Fruit fly (Drosophila melanogaster): ENCODE data around the gene cl.

DNA sequence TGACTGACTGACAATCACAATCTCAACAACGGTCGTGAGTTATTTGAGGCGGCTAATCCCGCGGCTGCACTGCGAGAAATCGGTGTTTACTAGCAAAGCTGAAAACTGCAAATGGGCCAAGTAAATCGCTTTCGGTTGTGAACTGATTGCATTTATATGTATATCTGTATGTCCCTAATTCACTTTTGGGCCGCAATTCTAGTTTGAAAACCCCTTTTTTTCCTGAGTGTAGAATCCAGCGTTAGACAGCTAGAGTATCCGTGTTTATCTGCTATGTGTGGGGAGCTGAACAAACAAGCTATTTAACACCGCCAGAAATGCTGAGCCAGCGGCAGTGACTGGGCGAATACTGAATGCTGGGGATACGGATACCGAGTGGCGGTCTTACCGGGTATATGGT, 43.2 kb upstream of the cl start:
- TF ChIP-seq CG8632 (GFP tag; optimal IDR thresholded peaks at IDR 0.05) (no peak), CG9139 (GFP tag; optimal IDR thresholded peaks at IDR 0.05) (no peak)

All from whole organism, prepupa.